Fruit fly (Drosophila melanogaster) whole organism, wandering third instar larva: ENCODE data around the gene CG9799.

Experiments used
- CG32264 ChIP-seq: fragments of 200-800 bp; sonication (Bioruptor generic); optimal IDR thresholded peaks from 2 replicates; lab custom pipeline; 2016; ENCODE audit warnings: missing biosample characterization, missing genetic modification characterization
- CG9705 ChIP-seq: fragments of 200-800 bp; sonication (Bioruptor generic); optimal IDR thresholded peaks from 2 replicates; lab custom pipeline; 2018; ENCODE audit warnings: missing biosample characterization, mild to moderate bottlenecking, missing genetic modification characterization
- CrebA ChIP-seq: fragments of 200-800 bp; sonication (Bioruptor generic); optimal IDR thresholded peaks from 2 replicates; lab custom pipeline; 2016; ENCODE audit warnings: missing biosample characterization, mild to moderate bottlenecking, missing genetic modification characterization, borderline replicate concordance
- Dfd ChIP-seq: fragments of >200 bp; optimal IDR thresholded peaks from 2 replicates; lab custom pipeline; 2017; ENCODE audit warnings: missing biosample characterization, missing genetic modification characterization
- Dif ChIP-seq: fragments of 200-275, 200-300 bp; sonication (Bioruptor generic); optimal IDR thresholded peaks from 2 replicates; lab custom pipeline; 2018; ENCODE audit warnings: missing biosample characterization, missing genetic modification characterization; ENCODE audit not compliant: partially characterized antibody
- GATAd ChIP-seq: sonication (Bioruptor generic); optimal IDR thresholded peaks from 2 replicates; lab custom pipeline; 2016; ENCODE audit warnings: missing biosample characterization, missing genetic modification characterization
- HLH106 ChIP-seq: fragments of 200-800 bp; optimal IDR thresholded peaks from 3 replicates; lab custom pipeline; 2019; ENCODE audit warnings: missing biosample characterization, mild to moderate bottlenecking, missing genetic modification characterization, moderate library complexity
- Hnf4 ChIP-seq: fragments of 200-800 bp; sonication (Bioruptor generic); optimal IDR thresholded peaks from 2 replicates; lab custom pipeline; 2016; ENCODE audit warnings: missing biosample characterization, mild to moderate bottlenecking, missing genetic modification characterization
- Hr78 ChIP-seq: fragments of >200 bp; optimal IDR thresholded peaks from 2 replicates; lab custom pipeline; 2017; ENCODE audit warnings: missing biosample characterization, missing genetic modification characterization
- Hr83 ChIP-seq: fragments of 200-300 bp; sonication (Bioruptor generic); optimal IDR thresholded peaks from 2 replicates; lab custom pipeline; 2016; ENCODE audit warnings: missing biosample characterization, mild to moderate bottlenecking, missing genetic modification characterization, moderate library complexity; ENCODE audit not compliant: poor library complexity, severe bottlenecking
- Jra ChIP-seq: sonication (Bioruptor generic); optimal IDR thresholded peaks from 2 replicates; lab custom pipeline; 2016; ENCODE audit warnings: missing biosample characterization, missing genetic modification characterization
- Mio ChIP-seq: sonication (Bioruptor generic); optimal IDR thresholded peaks from 2 replicates; lab custom pipeline; 2016; ENCODE audit warnings: missing biosample characterization, missing genetic modification characterization
- Myc ChIP-seq: fragments of >200 bp; optimal IDR thresholded peaks from 2 replicates; lab custom pipeline; 2017
- N ChIP-seq: fragments of >200 bp; optimal IDR thresholded peaks from 2 replicates; lab custom pipeline; 2018; ENCODE audit warnings: missing biosample characterization, missing external identifiers, missing genetic modification characterization
- OdsH ChIP-seq: fragments of 200-800 bp; sonication (Bioruptor generic); optimal IDR thresholded peaks from 2 replicates; lab custom pipeline; 2016; ENCODE audit warnings: missing biosample characterization, mild to moderate bottlenecking, missing genetic modification characterization
- Rel ChIP-seq, 2 experiments: fragments of 200-800 bp; sonication (Bioruptor generic) in 1 of 2; optimal IDR thresholded peaks; 2 replicates in 1 of 2; 3 replicates in 1 of 2; lab custom pipeline; 2016 to 2019; ENCODE audit warnings: mild to moderate bottlenecking in 2 of 2, missing biosample characterization in 2 of 2, missing genetic modification characterization in 2 of 2, moderate library complexity in 1 of 2
- Sp1 ChIP-seq: fragments of 200-800 bp; sonication (Bioruptor generic); optimal IDR thresholded peaks from 3 replicates; lab custom pipeline; 2019; ENCODE audit warnings: missing biosample characterization, mild to moderate bottlenecking, missing genetic modification characterization, moderate library complexity
- Vsx2 ChIP-seq: fragments of 200-300, 225-300 bp; sonication (Bioruptor generic); optimal IDR thresholded peaks from 2 replicates; lab custom pipeline; 2018; ENCODE audit warnings: missing biosample characterization, missing genetic modification characterization; ENCODE audit not compliant: partially characterized antibody
- br ChIP-seq: fragments of 200-800 bp; sonication (Bioruptor generic); optimal IDR thresholded peaks from 2 replicates; lab custom pipeline; 2016; ENCODE audit warnings: missing biosample characterization, missing genetic modification characterization
- brk ChIP-seq: fragments of 200-800 bp; sonication (Bioruptor generic); optimal IDR thresholded peaks from 2 replicates; lab custom pipeline; 2016; ENCODE audit warnings: missing biosample characterization, mild to moderate bottlenecking, missing genetic modification characterization
- dl ChIP-seq, 2 experiments: fragments of 175-275, 200-275 bp in 1 of 2; fragments of 200-275 bp in 1 of 2; sonication (Bioruptor generic); optimal IDR thresholded peaks; lab custom pipeline; 2018; ENCODE audit warnings: mild to moderate bottlenecking in 2 of 2, missing biosample characterization in 2 of 2, missing genetic modification characterization in 2 of 2, moderate library complexity in 2 of 2; ENCODE audit not compliant: partially characterized antibody in 2 of 2, insufficient read depth in 1 of 2
- dmrt93B ChIP-seq: fragments of 200-800 bp; sonication (Bioruptor generic); optimal IDR thresholded peaks from 2 replicates; lab custom pipeline; 2018; ENCODE audit warnings: missing biosample characterization, mild to moderate bottlenecking, missing genetic modification characterization
- dsf ChIP-seq: sonication (Bioruptor generic); optimal IDR thresholded peaks from 2 replicates; lab custom pipeline; 2016; ENCODE audit warnings: missing biosample characterization, missing genetic modification characterization, borderline replicate concordance
- foxo ChIP-seq, 2 experiments: fragments of 200-800 bp; sonication (Bioruptor generic); optimal IDR thresholded peaks; 2 replicates in 1 of 2; 3 replicates in 1 of 2; lab custom pipeline; 2016 to 2017; ENCODE audit warnings: missing biosample characterization in 2 of 2, missing genetic modification characterization in 2 of 2
- fru ChIP-seq: fragments of 200-800 bp; sonication (Bioruptor generic); optimal IDR thresholded peaks from 3 replicates; lab custom pipeline; 2016; ENCODE audit warnings: missing biosample characterization, mild to moderate bottlenecking, missing genetic modification characterization
- h ChIP-seq: fragments of 200-800 bp; sonication (Bioruptor generic); optimal IDR thresholded peaks from 3 replicates; lab custom pipeline; 2016; ENCODE audit warnings: missing biosample characterization, mild to moderate bottlenecking, missing genetic modification characterization
- jim ChIP-seq: fragments of 175-275, 200-325 bp; sonication (Bioruptor generic); optimal IDR thresholded peaks from 2 replicates; lab custom pipeline; 2016; ENCODE audit warnings: missing biosample characterization, mild to moderate bottlenecking, missing genetic modification characterization
- lola ChIP-seq: fragments of >200 bp; optimal IDR thresholded peaks from 2 replicates; lab custom pipeline; 2017; ENCODE audit warnings: missing biosample characterization, missing genetic modification characterization
- pan ChIP-seq: fragments of >200 bp; optimal IDR thresholded peaks from 2 replicates; lab custom pipeline; 2017
- psq ChIP-seq: fragments of 200-800 bp; sonication (Bioruptor generic); optimal IDR thresholded peaks from 3 replicates; lab custom pipeline; 2017; ENCODE audit warnings: missing biosample characterization, mild to moderate bottlenecking, missing genetic modification characterization, moderate library complexity
- rgr ChIP-seq: fragments of 200-800 bp; sonication (Bioruptor generic); optimal IDR thresholded peaks from 3 replicates; lab custom pipeline; 2016; ENCODE audit warnings: missing biosample characterization, mild to moderate bottlenecking, missing genetic modification characterization
- sage ChIP-seq: fragments of 200-800 bp; sonication (Bioruptor generic); optimal IDR thresholded peaks from 2 replicates; lab custom pipeline; 2016; ENCODE audit warnings: missing biosample characterization, mild to moderate bottlenecking, missing genetic modification characterization
- sv ChIP-seq: fragments of 200-800 bp; sonication (Bioruptor generic); optimal IDR thresholded peaks from 3 replicates; lab custom pipeline; 2016; ENCODE audit warnings: missing biosample characterization, missing genetic modification characterization
- tai ChIP-seq: sonication (Bioruptor generic); optimal IDR thresholded peaks from 2 replicates; lab custom pipeline; 2016; ENCODE audit warnings: missing biosample characterization, missing genetic modification characterization
- usp ChIP-seq: fragments of >200 bp; optimal IDR thresholded peaks from 2 replicates; lab custom pipeline; 2017; ENCODE audit warnings: missing biosample characterization, missing genetic modification characterization
- woc ChIP-seq: sonication (Bioruptor generic); optimal IDR thresholded peaks from 2 replicates; lab custom pipeline; 2016; ENCODE audit warnings: missing biosample characterization, mild to moderate bottlenecking, missing genetic modification characterization

The CG9799 gene

dm6 chr3R:13381744-13382435 is 6.6 kb downstream of the CG9799 start, which contains the start of the genes mRpS21 and Droj2 (continued):
- no peak for TF ChIP-seq OdsH
- no peak for TF ChIP-seq tai (GFP tag; lab: Kevin White, UChicago)
- no peak for TF ChIP-seq pan (lab: Kevin White, UChicago)
- no peak for TF ChIP-seq Rel (GFP tag; optimal IDR thresholded peaks at IDR 0.05; lab: Kevin White, UChicago)
- TF ChIP-seq Rel (tag; optimal IDR thresholded peaks at IDR 0.05; lab: Kevin White, UChicago) = peak; percentile 59
- peak; percentile 21 for TF ChIP-seq br (GFP tag; lab: Kevin White, UChicago)
- no peak for TF ChIP-seq Hr83 (GFP tag; lab: Kevin White, UChicago)
- TF ChIP-seq GATAd = no peak
- TF ChIP-seq sage (GFP tag; lab: Kevin White, UChicago) = no peak
- no peak for TF ChIP-seq dl (GFP tag; optimal IDR thresholded peaks at IDR 0.05; lab: Kevin White, UChicago; ENCODE audit: insufficient read depth in 1 of 2, partially characterized antibody in 2 of 2)
- peak; percentile 46 for TF ChIP-seq fru (GFP tag; lab: Kevin White, UChicago)
- TF ChIP-seq HLH106 (tag; lab: Kevin White, UChicago) = peak; percentile 73
- TF ChIP-seq Vsx2 (GFP tag; lab: Kevin White, UChicago) = no peak

DNA sequence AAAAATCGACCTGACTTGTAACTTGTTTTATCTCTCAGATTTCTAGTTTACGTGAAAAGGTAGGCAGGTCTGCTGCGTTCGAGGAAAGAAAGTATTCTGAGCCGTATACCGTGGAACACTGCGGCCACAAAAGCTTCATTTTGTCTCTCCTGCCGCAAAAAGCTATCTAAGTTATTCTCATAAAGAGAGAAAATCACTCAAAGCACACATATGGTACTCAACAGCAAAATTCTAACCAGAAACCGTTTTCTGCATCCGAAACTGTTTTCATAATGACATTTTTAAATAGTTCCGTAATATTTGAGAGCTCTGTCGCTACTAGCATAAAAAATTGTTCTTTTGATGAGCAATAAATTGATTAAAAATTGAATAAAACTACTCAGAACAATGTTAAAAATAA is 8.8 kb downstream of the CG9799 start, which contains the start of the genes CG9813 and CG8870:
TSS of gene CG9813 (minus strand) at position 101 of the 400 bp plus-strand sequence.
TSS of gene CG8870 (plus strand) at position 168 of the 400 bp plus-strand sequence.
- TF ChIP-seq N (no peak), jim (GFP tag; lab: Kevin White, UChicago) (no peak), sage (GFP tag; lab: Kevin White, UChicago) (no peak), Dif (GFP tag; lab: Kevin White, UChicago) (no peak), pan (lab: Kevin White, UChicago) (no peak), usp (no peak), Sp1 (no peak)

- TF ChIP-seq psq (GFP tag; lab: Kevin White, UChicago) (no peak), dmrt93B (GFP tag; lab: Kevin White, UChicago) (no peak), foxo (GFP tag; optimal IDR thresholded peaks at IDR 0.05; lab: Kevin White, UChicago) (no peak), dl (GFP tag; optimal IDR thresholded peaks at IDR 0.05; lab: Kevin White, UChicago; ENCODE audit: insufficient read depth in 1 of 2, partially characterized antibody in 2 of 2) (no peak), Vsx2 (GFP tag; lab: Kevin White, UChicago) (no peak), Dfd (GFP tag; lab: Kevin White, UChicago) (no peak), rgr (GFP tag; lab: Kevin White, UChicago) (no peak), Hr78 (no peak), Myc (lab: Kevin White, UChicago) (no peak), CrebA (GFP tag; lab: Kevin White, UChicago) (no peak), h (GFP tag; lab: Kevin White, UChicago) (no peak)
Observed at dm6 chr3R:13374913-13375312, 13.6 kb downstream of the CG9799 start.

DNA sequence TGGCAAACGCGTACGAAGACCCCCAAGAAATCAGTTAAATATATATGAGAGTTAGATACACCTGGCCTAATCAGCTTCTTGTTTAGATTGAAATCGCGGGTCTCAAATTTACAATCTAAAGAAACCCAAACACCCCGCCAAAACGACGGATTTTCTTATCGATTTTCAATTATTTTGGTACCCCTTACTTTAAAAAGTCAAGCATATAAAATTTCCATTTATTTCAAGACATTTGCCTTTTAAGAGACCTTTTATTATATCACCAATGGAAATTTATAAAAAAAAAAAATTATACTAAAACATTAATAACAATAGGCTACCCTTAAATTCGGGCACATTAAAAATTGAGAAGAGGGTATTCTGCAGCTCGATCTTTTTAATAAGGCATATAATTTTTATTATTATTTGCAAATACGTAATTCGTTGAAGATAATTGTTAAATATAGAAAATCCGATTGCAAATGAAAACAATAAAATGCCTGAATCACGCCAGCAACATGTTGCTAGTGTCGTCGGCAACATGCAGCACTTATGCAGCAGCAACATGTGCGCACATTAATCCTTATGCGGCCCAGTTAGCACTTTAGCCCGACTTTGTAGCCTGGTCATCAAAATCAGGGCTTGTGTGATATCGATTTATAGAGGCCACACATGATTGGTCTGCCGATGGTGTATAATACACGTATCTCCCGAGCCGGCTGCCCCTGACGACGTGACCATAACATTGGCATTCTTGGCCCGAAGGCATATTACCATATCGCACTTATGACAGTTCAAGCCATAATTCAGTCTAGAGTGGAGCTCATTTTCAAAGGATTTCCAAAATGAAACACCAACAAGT is 16.4 kb downstream of the CG9799 start, which contains the start of the genes Lip3 and CG34309:
TSS of gene Lip3 (minus strand) at position 65 of the 841 bp plus-strand sequence.
TSS of gene CG34309 (plus strand) at position 791 of the 841 bp plus-strand sequence.
- peak; percentile 88 for TF ChIP-seq Sp1
- no peak for TF ChIP-seq Dfd (GFP tag; lab: Kevin White, UChicago)
- TF ChIP-seq jim (GFP tag; lab: Kevin White, UChicago) = no peak
- no peak for TF ChIP-seq sv
- no peak for TF ChIP-seq dsf (GFP tag; lab: Kevin White, UChicago)
- peak; percentile 9 for TF ChIP-seq tai (GFP tag; lab: Kevin White, UChicago)
- TF ChIP-seq pan (lab: Kevin White, UChicago) = no peak
- peak; percentile 52 for TF ChIP-seq Jra (GFP tag; lab: Kevin White, UChicago)
- TF ChIP-seq brk (GFP tag; lab: Kevin White, UChicago) = peak; percentile 82
- TF ChIP-seq br (GFP tag; lab: Kevin White, UChicago) = peak; percentile 51
- peak; percentile 69 for TF ChIP-seq HLH106 (tag; lab: Kevin White, UChicago)
- peak; percentile 60 for TF ChIP-seq dmrt93B (GFP tag; lab: Kevin White, UChicago)
- TF ChIP-seq CrebA (GFP tag; lab: Kevin White, UChicago) = peak; percentile 0
- TF ChIP-seq woc (GFP tag; lab: Kevin White, UChicago) = no peak
- TF ChIP-seq sage (GFP tag; lab: Kevin White, UChicago) = peak; percentile 24
- TF ChIP-seq OdsH = peak; percentile 81
- TF ChIP-seq usp = no peak
- peak; percentile 82 for TF ChIP-seq rgr (GFP tag; lab: Kevin White, UChicago)
- TF ChIP-seq GATAd = no peak
- no peak for TF ChIP-seq N
- TF ChIP-seq fru (GFP tag; lab: Kevin White, UChicago) = peak; percentile 76
- TF ChIP-seq psq (GFP tag; lab: Kevin White, UChicago) = peak; percentile 73
- peak; percentile 82 for TF ChIP-seq h (GFP tag; lab: Kevin White, UChicago)
- TF ChIP-seq lola (GFP tag; lab: Kevin White, UChicago) = no peak
- peak; percentile 67 for TF ChIP-seq Hnf4
- peak; percentile 1 for TF ChIP-seq CG32264 (GFP tag; lab: Kevin White, UChicago)
- no peak for TF ChIP-seq Vsx2 (GFP tag; lab: Kevin White, UChicago)
- TF ChIP-seq Myc (lab: Kevin White, UChicago) = no peak
- TF ChIP-seq Hr78 = no peak
- TF ChIP-seq Mio (GFP tag; lab: Kevin White, UChicago) = no peak
- TF ChIP-seq CG9705 = no peak
